Worm (Caenorhabditis elegans) whole organism, young adult: Measurements from ENCODE around the gene Y45F10B.3.

Experiments
- B0019.2 ChIP-seq: fragments of 200-800 bp; sonication (Bioruptor generic); conservative IDR thresholded peaks from 2 replicates; pipeline ENCODE4 v1.3.6; 2022; ENCODE audit warnings: missing genetic modification reagents, missing genetic modification characterization, missing compliant biosample characterization
- D2030.7 ChIP-seq: fragments of 200-800 bp; sonication (Bioruptor generic); IDR thresholded peaks from 2 replicates; pipeline ENCODE4 v1.3.6; 2022; ENCODE audit warnings: missing genetic modification reagents, missing genetic modification characterization, missing compliant biosample characterization
- F10E7.11 ChIP-seq: sonication (generic microtip); optimal IDR thresholded peaks from 2 replicates; lab custom pipeline; 2017; ENCODE audit warnings: mild to moderate bottlenecking, missing genetic modification characterization, moderate library complexity, missing compliant biosample characterization
- F57C9.4 ChIP-seq: sonication (generic microtip); optimal IDR thresholded peaks from 2 replicates; lab custom pipeline; 2017; ENCODE audit warnings: mild to moderate bottlenecking, missing genetic modification characterization, missing compliant biosample characterization
- Y53G8AR.9 ChIP-seq: fragments of 200-800 bp; sonication (Bioruptor generic); conservative IDR thresholded peaks from 2 replicates; pipeline ENCODE4 v1.3.6; 2022; ENCODE audit warnings: missing genetic modification reagents, missing genetic modification characterization, missing compliant biosample characterization
- Y56A3A.18 ChIP-seq: fragments of 200-800 bp; sonication (Bioruptor generic); IDR thresholded peaks from 2 replicates; pipeline ENCODE4 v1.3.6; 2022; ENCODE audit warnings: missing genetic modification reagents, missing genetic modification characterization, missing compliant biosample characterization
- Y79H2A.3 ChIP-seq: fragments of 200-800 bp; sonication (Bioruptor generic); conservative IDR thresholded peaks from 2 replicates; pipeline ENCODE4 v1.3.6; 2022; ENCODE audit warnings: missing genetic modification reagents, missing genetic modification characterization, missing compliant biosample characterization
- aptf-3 ChIP-seq: fragments of 200-800 bp; sonication (Bioruptor generic); IDR thresholded peaks from 2 replicates; pipeline ENCODE4 v1.3.6; 2022; ENCODE audit warnings: missing genetic modification characterization, missing compliant biosample characterization
- bed-2 ChIP-seq: fragments of 200-800 bp; sonication (Bioruptor generic); IDR thresholded peaks from 2 replicates; pipeline ENCODE4 v1.3.6; 2022; ENCODE audit warnings: missing genetic modification reagents, missing genetic modification characterization, missing compliant biosample characterization
- ccch-3 ChIP-seq: fragments of 200-800 bp; sonication (Bioruptor generic); optimal IDR thresholded peaks from 2 replicates; lab custom pipeline; 2018; ENCODE audit warnings: mild to moderate bottlenecking, missing genetic modification characterization, missing compliant biosample characterization
- ceh-27 ChIP-seq: fragments of 200-800 bp; sonication (Bioruptor generic); optimal IDR thresholded peaks from 2 replicates; lab custom pipeline; 2018; ENCODE audit warnings: mild to moderate bottlenecking, missing genetic modification characterization, moderate library complexity, missing compliant biosample characterization
- ceh-79 ChIP-seq: sonication (generic microtip); optimal IDR thresholded peaks from 2 replicates; lab custom pipeline; 2017; ENCODE audit warnings: mild to moderate bottlenecking, missing genetic modification characterization, missing compliant biosample characterization
- ceh-91 ChIP-seq: fragments of 200-800 bp; sonication (Bioruptor generic); IDR thresholded peaks from 2 replicates; pipeline ENCODE4 v1.3.6; 2022; ENCODE audit warnings: missing genetic modification reagents, missing genetic modification characterization, missing compliant biosample characterization
- chd-7 ChIP-seq: sonication (generic microtip); optimal IDR thresholded peaks from 2 replicates; lab custom pipeline; 2016; ENCODE audit warnings: mild to moderate bottlenecking, missing genetic modification characterization, moderate library complexity, missing compliant biosample characterization
- dox-1 ChIP-seq: fragments of 200-800 bp; sonication (Bioruptor generic); IDR thresholded peaks from 2 replicates; pipeline ENCODE4 v1.3.6; 2022; ENCODE audit warnings: missing genetic modification reagents, missing genetic modification characterization, missing compliant biosample characterization
- dpl-1 ChIP-seq: fragments of 150-350 bp; optimal IDR thresholded peaks from 2 replicates; lab custom pipeline; 2014; ENCODE audit warnings: missing biosample characterization, missing genetic modification reagents, missing genetic modification characterization
- efl-1 ChIP-seq: fragments of 150-350 bp; optimal IDR thresholded peaks from 2 replicates; lab custom pipeline; 2014; ENCODE audit warnings: missing biosample characterization, missing genetic modification reagents, missing genetic modification characterization
- egl-44 ChIP-seq: fragments of 200-800 bp; sonication (Bioruptor generic); IDR thresholded peaks from 2 replicates; pipeline ENCODE4 v1.3.6; 2022; ENCODE audit warnings: missing genetic modification reagents, missing genetic modification characterization, missing compliant biosample characterization
- egrh-3 ChIP-seq: fragments of 200-800 bp; sonication (Bioruptor generic); IDR thresholded peaks from 2 replicates; pipeline ENCODE4 v1.3.6; 2022; ENCODE audit warnings: missing genetic modification reagents, missing genetic modification characterization, missing compliant biosample characterization
- fkh-3 ChIP-seq: sonication (generic microtip); optimal IDR thresholded peaks from 2 replicates; lab custom pipeline; 2016; ENCODE audit warnings: mild to moderate bottlenecking, missing genetic modification characterization, missing compliant biosample characterization
- gei-17 ChIP-seq: fragments of 200-800 bp; sonication (Bioruptor generic); optimal IDR thresholded peaks from 2 replicates; lab custom pipeline; 2018; ENCODE audit warnings: mild to moderate bottlenecking, missing genetic modification characterization, missing compliant biosample characterization
- him-1 ChIP-seq: sonication (generic microtip); optimal IDR thresholded peaks from 2 replicates; lab custom pipeline; 2016; ENCODE audit warnings: missing genotype, missing genetic modification reagents, missing genetic modification characterization, missing compliant biosample characterization
- hlh-12 ChIP-seq: sonication (generic microtip); optimal IDR thresholded peaks from 2 replicates; lab custom pipeline; 2016; ENCODE audit warnings: missing genetic modification characterization, missing compliant biosample characterization
- lin-26 ChIP-seq: fragments of 200-800 bp; sonication (Bioruptor generic); IDR thresholded peaks from 2 replicates; pipeline ENCODE4 v1.3.6; 2022; ENCODE audit warnings: missing genetic modification reagents, missing genetic modification characterization, missing compliant biosample characterization
- madf-6 ChIP-seq: fragments of 200-800 bp; sonication (Bioruptor generic); IDR thresholded peaks from 2 replicates; pipeline ENCODE4 v1.3.6; 2022; ENCODE audit warnings: missing genetic modification reagents, missing genetic modification characterization, missing compliant biosample characterization
- madf-8 ChIP-seq: fragments of 200-800 bp; sonication (Bioruptor generic); conservative IDR thresholded peaks from 2 replicates; pipeline ENCODE4 v1.3.6; 2022; ENCODE audit warnings: missing genetic modification reagents, missing genetic modification characterization, missing compliant biosample characterization
- mes-4 ChIP-seq: sonication (generic microtip); optimal IDR thresholded peaks from 2 replicates; lab custom pipeline; 2016; ENCODE audit warnings: missing genotype, missing genetic modification characterization, missing compliant biosample characterization
- nfya-2 ChIP-seq: fragments of 200-800 bp; sonication (Bioruptor generic); IDR thresholded peaks from 2 replicates; pipeline ENCODE4 v1.3.6; 2022; ENCODE audit warnings: missing genetic modification reagents, missing genetic modification characterization, missing compliant biosample characterization
- nhr-120 ChIP-seq: fragments of 200-800 bp; sonication (Bioruptor generic); IDR thresholded peaks from 2 replicates; pipeline ENCODE4 v1.3.6; 2022; ENCODE audit warnings: missing genetic modification characterization, missing compliant biosample characterization
- nhr-80 ChIP-seq: sonication (generic microtip); optimal IDR thresholded peaks from 2 replicates; lab custom pipeline; 2016; ENCODE audit warnings: missing genetic modification characterization, missing compliant biosample characterization
- pbrm-1 ChIP-seq: fragments of 200-800 bp; sonication (Bioruptor generic); IDR thresholded peaks from 2 replicates; pipeline ENCODE4 v1.3.6; 2022; ENCODE audit warnings: missing genetic modification reagents, missing genetic modification characterization, missing compliant biosample characterization
- pha-4 ChIP-seq: fragments of 150-350 bp; sonication (generic microtip); optimal IDR thresholded peaks from 2 replicates; lab custom pipeline; 2014; ENCODE audit warnings: missing biosample characterization, missing genetic modification reagents, missing genetic modification characterization
- rcor-1 ChIP-seq: fragments of 200-800 bp; sonication (Bioruptor generic); IDR thresholded peaks from 2 replicates; pipeline ENCODE4 v1.3.6; 2022; ENCODE audit warnings: missing genetic modification reagents, missing genetic modification characterization, missing compliant biosample characterization
- rec-8 ChIP-seq, 2 experiments: sonication (generic microtip); optimal IDR thresholded peaks; 2 replicates each; lab custom pipeline; 2016; ENCODE audit warnings: mild to moderate bottlenecking in 2 of 2, missing genetic modification characterization in 2 of 2, missing genetic modification reagents in 2 of 2, missing genotype in 2 of 2, missing biosample characterization in 1 of 2, missing compliant biosample characterization in 1 of 2, moderate library complexity in 1 of 2
- rpc-1 ChIP-seq, 2 experiments: fragments of 150-350 bp in 1 of 2; sonication (generic microtip) in 1 of 2; optimal IDR thresholded peaks; 2 replicates each; lab custom pipeline; 2014 to 2018; ENCODE audit warnings: missing biosample characterization in 1 of 2, missing genetic modification characterization in 1 of 2, missing genetic modification reagents in 1 of 2, missing genotype in 1 of 2
- sea-2 ChIP-seq: fragments of 200-800 bp; sonication (Bioruptor generic); IDR thresholded peaks from 2 replicates; pipeline ENCODE4 v1.3.6; 2022; ENCODE audit warnings: missing genetic modification characterization, missing compliant biosample characterization
- snpc-1.3 ChIP-seq: sonication (generic microtip); optimal IDR thresholded peaks from 2 replicates; lab custom pipeline; 2017; ENCODE audit warnings: missing genetic modification characterization, mild to moderate bottlenecking, missing compliant biosample characterization, antibody characterized with exemption, moderate library complexity, missing genotype, missing genetic modification reagents; ENCODE audit not compliant: insufficient read depth
- sptf-2 ChIP-seq: fragments of 200-800 bp; sonication (Bioruptor generic); optimal IDR thresholded peaks from 2 replicates; lab custom pipeline; 2018; ENCODE audit warnings: mild to moderate bottlenecking, missing genetic modification characterization, missing compliant biosample characterization
- tbp1 ChIP-seq: fragments of 200-800 bp; sonication (Bioruptor generic); optimal IDR thresholded peaks from 2 replicates; lab custom pipeline; 2018; ENCODE audit warnings: mild to moderate bottlenecking, missing genetic modification characterization, missing compliant biosample characterization
- tbx-9 ChIP-seq: sonication (generic microtip); optimal IDR thresholded peaks from 2 replicates; lab custom pipeline; 2016; ENCODE audit warnings: borderline replicate concordance, missing genetic modification characterization, inconsistent platforms, missing compliant biosample characterization
- tlf-1 ChIP-seq: fragments of 200-800 bp; sonication (Bioruptor generic); optimal IDR thresholded peaks from 2 replicates; lab custom pipeline; 2018; ENCODE audit warnings: mild to moderate bottlenecking, missing genetic modification characterization, missing compliant biosample characterization
- zim-3 ChIP-seq: sonication (generic microtip); optimal IDR thresholded peaks from 2 replicates; lab custom pipeline; 2017; ENCODE audit warnings: mild to moderate bottlenecking, missing genetic modification characterization, moderate library complexity, missing compliant biosample characterization

Y45F10B.3 gene

ce11 chrIV:13593351-13593750, at the start of gene Y45F10B.3:
Gene Y45F10B.3 (plus strand): TSS chrIV:13593651.
- TF ChIP-seq aptf-3 (no peak), mes-4 (tag; lab: Kevin White, UChicago) (no peak), B0019.2 (GFP tag; lab: Robert Waterston, UW) (no peak), zim-3 (tag; lab: Kevin White, UChicago) (no peak), F57C9.4 (tag; lab: Kevin White, UChicago) (no peak), rcor-1 (GFP tag; lab: Robert Waterston, UW) (no peak), ceh-79 (tag; lab: Kevin White, UChicago) (no peak), madf-8 (GFP tag; lab: Robert Waterston, UW) (no peak), egrh-3 (no peak), ceh-27 (GFP tag; lab: Kevin White, UChicago) (no peak), D2030.7 (GFP tag; lab: Robert Waterston, UW) (no peak), dox-1 (GFP tag; lab: Robert Waterston, UW) (no peak), bed-2 (GFP tag; lab: Robert Waterston, UW) (no peak), F10E7.11 (tag; lab: Kevin White, UChicago) (no peak), Y56A3A.18 (GFP tag; lab: Robert Waterston, UW) (no peak)

ce11 chrIV:13548188-13548587, 45.3 kb upstream of the Y45F10B.3 start, which contains the start of gene F52G2.3:
Gene F52G2.3 (minus strand): TSS chrIV:13548230.
- TF ChIP-seq nhr-80: peak; percentile 41
- no peak for TF ChIP-seq ceh-79 (tag; lab: Kevin White, UChicago)
- no peak for TF ChIP-seq fkh-3 (tag; lab: Kevin White, UChicago)
- TF ChIP-seq, all 124 proteins: peak for 1

ce11 chrIV:13549350-13549749, 44.1 kb upstream of the Y45F10B.3 start:
- peak in 1 of 2 experiments; percentile 12 for TF ChIP-seq rec-8 (tag; optimal IDR thresholded peaks at IDR 0.05; lab: Kevin White, UChicago)
- TF ChIP-seq hlh-12 (tag; lab: Kevin White, UChicago): peak; percentile 61
- TF ChIP-seq egl-44: no peak

ce11 chrIV:13554350-13554749, 39.1 kb upstream of the Y45F10B.3 start:
- TF ChIP-seq tlf-1 (GFP tag; lab: Kevin White, UChicago): no peak
- no peak for TF ChIP-seq gei-17 (GFP tag; lab: Kevin White, UChicago)
- no peak for TF ChIP-seq rpc-1 (optimal IDR thresholded peaks at IDR 0.05; lab: Kevin White, UChicago)
- no peak for TF ChIP-seq rpc-1 (tag; optimal IDR thresholded peaks at IDR 0.05; lab: Kevin White, UChicago)
- no peak for TF ChIP-seq nfya-2 (GFP tag; lab: Robert Waterston, UW)
- TF ChIP-seq ceh-91: no peak
- TF ChIP-seq nhr-120 (GFP tag; lab: Robert Waterston, UW): no peak
- no peak for TF ChIP-seq F10E7.11 (tag; lab: Kevin White, UChicago)
- TF ChIP-seq Y79H2A.3 (GFP tag; lab: Robert Waterston, UW): no peak
- TF ChIP-seq sptf-2 (GFP tag; lab: Kevin White, UChicago): no peak
- no peak for TF ChIP-seq chd-7 (tag; lab: Kevin White, UChicago)
- TF ChIP-seq lin-26 (GFP tag; lab: Robert Waterston, UW): no peak
- no peak for TF ChIP-seq tbp1 (GFP tag; lab: Kevin White, UChicago)
- TF ChIP-seq Y53G8AR.9: no peak

DNA sequence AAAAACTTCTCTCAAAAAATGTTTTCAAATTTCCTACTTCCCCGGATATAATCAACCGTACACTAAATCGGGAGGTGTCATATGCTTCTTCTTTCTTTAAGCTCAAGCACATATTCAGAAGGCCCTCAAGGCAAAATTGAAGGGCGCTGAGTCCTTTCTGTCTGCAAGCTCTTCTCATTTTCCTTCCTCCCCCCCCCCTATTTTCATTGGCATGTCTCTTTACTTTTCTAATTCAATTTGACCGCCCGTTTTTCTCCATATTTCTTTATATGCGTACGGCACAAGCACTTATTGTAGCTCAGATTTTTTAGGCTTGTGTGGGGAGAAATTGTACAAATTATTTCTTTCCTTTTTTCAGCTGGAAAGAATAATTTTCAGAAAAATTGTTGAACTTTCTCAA, 37.9 kb upstream of the Y45F10B.3 start:
- TF ChIP-seq dpl-1 (GFP tag; lab: Kevin White, UChicago) (no peak), tbx-9 (tag; lab: Kevin White, UChicago) (no peak), mes-4 (tag; lab: Kevin White, UChicago) (no peak), F57C9.4 (tag; lab: Kevin White, UChicago) (no peak), fkh-3 (tag; lab: Kevin White, UChicago) (no peak), ceh-91 (no peak), pha-4 (tag; lab: Kevin White, UChicago) (no peak), him-1 (tag; lab: Kevin White, UChicago) (no peak), pbrm-1 (GFP tag; lab: Robert Waterston, UW) (no peak), snpc-1.3 (tag; lab: Kevin White, UChicago) (no peak), D2030.7 (GFP tag; lab: Robert Waterston, UW) (no peak), sea-2 (GFP tag; lab: Robert Waterston, UW) (no peak), gei-17 (GFP tag; lab: Kevin White, UChicago) (no peak), madf-6 (GFP tag; lab: Robert Waterston, UW) (no peak), efl-1 (GFP tag; lab: Kevin White, UChicago) (no peak), ccch-3 (GFP tag; lab: Kevin White, UChicago) (no peak)
